5 worm cellular contexts compared by ENCODE assay signal in genomic region chrV:5423120-5423519, ce11.
TF ChIP-seq lines count a peak whose summit lies in the region.

Gene cyp-14A5, minus strand, starts transcription at chrV:5423282.

TF ChIP-seq in whole organism, L1 larva, 84 proteins besides CTCF, POLR2A, EP300 and RAD21:
- TF ChIP-seq elt-3 (tag; optimal IDR thresholded peaks at IDR 0.05; lab: Kevin White, UChicago), result peak in 2 of 6 experiments; percentile 17 to 34
- TF ChIP-seq tlp-1 (tag; optimal IDR thresholded peaks at IDR 0.05; lab: Kevin White, UChicago), result no peak
- TF ChIP-seq blmp-1 (tag; optimal IDR thresholded peaks at IDR 0.05; lab: Kevin White, UChicago), result peak; percentile 43

TF ChIP-seq in whole organism, L2 larva, 48 proteins besides CTCF, POLR2A, EP300 and RAD21:
- no peak for TF ChIP-seq elt-1 (tag; optimal IDR thresholded peaks at IDR 0.05; lab: Kevin White, UChicago)
- TF ChIP-seq nhr-129 (tag; optimal IDR thresholded peaks at IDR 0.05; lab: Kevin White, UChicago), result peak; percentile 26

TF ChIP-seq in whole organism, L3 larva, 47 proteins besides CTCF, POLR2A, EP300 and RAD21:
- peak; percentile 40 for TF ChIP-seq nhr-76 (tag; optimal IDR thresholded peaks at IDR 0.05; lab: Kevin White, UChicago)
- no peak for TF ChIP-seq ceh-82 (tag; optimal IDR thresholded peaks at IDR 0.05; lab: Kevin White, UChicago)

TF ChIP-seq in whole organism, L4 larva, 104 proteins besides CTCF, POLR2A, EP300 and RAD21:
- TF ChIP-seq nhr-10 (tag; optimal IDR thresholded peaks at IDR 0.05; lab: Kevin White, UChicago) (no peak), unc-62 (GFP tag; optimal IDR thresholded peaks at IDR 0.05 in 1 of 2; lab: Kevin White, UChicago) (peak in 1 of 2 experiments; percentile 96), unc-62 (tag; optimal IDR thresholded peaks at IDR 0.05; lab: Kevin White, UChicago) (no peak), zip-2 (tag; optimal IDR thresholded peaks at IDR 0.05; lab: Kevin White, UChicago) (peak; percentile 66)

TF ChIP-seq in whole organism, mixed stage, embryonic, 35 proteins besides CTCF, POLR2A, EP300 and RAD21:
- TF ChIP-seq snpc-4 (tag; optimal IDR thresholded peaks at IDR 0.05; lab: Kevin White, UChicago), result no peak
- TF ChIP-seq elt-1 (tag; optimal IDR thresholded peaks at IDR 0.05; lab: Kevin White, UChicago; ENCODE audit: borderline replicate concordance, insufficient read depth), result peak; percentile 2
